Fruit fly (Drosophila melanogaster) S2 (cell line): ENCODE data around the gene AdoR.

Source experiments
- CG8478 ChIP-seq: fragments of >200 bp; optimal IDR thresholded peaks from 2 replicates; lab custom pipeline; 2018
- CTCF ChIP-seq, 2 experiments: fragments of >200 bp; optimal IDR thresholded peaks; 2 replicates each; lab custom pipeline; 2018

DNA sequence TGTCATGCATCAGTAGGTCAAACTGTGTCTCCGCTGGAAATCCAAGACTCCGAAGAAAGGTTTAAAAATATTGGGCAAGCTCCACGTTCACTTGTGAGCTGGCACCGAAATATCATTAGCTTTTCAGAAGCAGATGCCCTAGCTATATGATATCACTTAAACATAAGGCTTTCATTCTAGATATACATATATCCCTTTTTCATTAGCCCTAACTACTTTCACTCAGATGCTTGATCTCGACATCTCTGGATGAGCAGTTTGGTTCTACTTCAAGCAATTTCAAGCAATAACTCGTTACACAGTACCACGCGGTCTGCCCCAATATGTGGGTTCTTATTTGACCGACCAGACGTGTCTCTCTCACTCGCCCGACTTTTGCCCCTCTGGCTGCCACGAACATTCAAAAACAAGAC, 42.1 kb upstream of the AdoR start:
- TF ChIP-seq CG8478 (lab: Kevin White, UChicago): no peak
- no peak for TF ChIP-seq CTCF (optimal IDR thresholded peaks at IDR 0.05; lab: Kevin White, UChicago)
